Fruit fly (Drosophila melanogaster) whole organism, embryonic: ENCODE results near the gene kin17.
A peak's percentile ranks its signal among the peaks of the same experiment; 100 is the strongest.

Source experiments
- B-H1 ChIP-seq: fragments of 200-800 bp; sonication (Bioruptor generic); IDR thresholded peaks from 3 replicates; pipeline ENCODE4 v1.3.6; 2022; ENCODE audit warnings: missing biosample characterization, missing genetic modification characterization
- CG10979 ChIP-seq: fragments of 200-800 bp; sonication (Bioruptor generic); optimal IDR thresholded peaks from 2 replicates; lab custom pipeline; 2018; ENCODE audit warnings: missing biosample characterization, mild to moderate bottlenecking, missing genetic modification characterization, moderate library complexity
- CG11723 ChIP-seq: fragments of 200-800 bp; sonication (Bioruptor generic); optimal IDR thresholded peaks from 2 replicates; lab custom pipeline; 2017; ENCODE audit warnings: missing biosample characterization, mild to moderate bottlenecking, missing genetic modification characterization
- CG13894 ChIP-seq: fragments of 200-800 bp; sonication (Bioruptor generic); optimal IDR thresholded peaks from 3 replicates; lab custom pipeline; 2018; ENCODE audit warnings: missing biosample characterization, mild to moderate bottlenecking, missing genetic modification characterization, moderate library complexity
- CG14441 ChIP-seq: fragments of 200-800 bp; sonication (Bioruptor generic); IDR thresholded peaks from 2 replicates; pipeline ENCODE4 v1.3.6; 2022; ENCODE audit warnings: missing biosample characterization, missing genetic modification characterization
- CG1529 ChIP-seq: fragments of 200-800 bp; sonication (Bioruptor generic); optimal IDR thresholded peaks from 3 replicates; lab custom pipeline; 2018; ENCODE audit warnings: missing biosample characterization, missing genetic modification characterization
- CG18764 ChIP-seq: fragments of 200-800 bp; sonication (Bioruptor generic); optimal IDR thresholded peaks from 3 replicates; lab custom pipeline; 2016; ENCODE audit warnings: missing biosample characterization, missing genetic modification characterization
- CG2889 ChIP-seq: fragments of 200-800 bp; sonication (Bioruptor generic); IDR thresholded peaks from 3 replicates; pipeline ENCODE4 v1.3.6; 2022; ENCODE audit warnings: missing biosample characterization, missing genetic modification characterization
- CG3407 ChIP-seq: fragments of 200-800 bp; sonication (Bioruptor generic); optimal IDR thresholded peaks from 2 replicates; lab custom pipeline; 2018; ENCODE audit warnings: missing biosample characterization, mild to moderate bottlenecking, missing genetic modification characterization
- CG43689 ChIP-seq: fragments of 200-800 bp; sonication (Bioruptor generic); IDR thresholded peaks from 2 replicates; pipeline ENCODE4 v1.3.6; 2022; ENCODE audit warnings: missing biosample characterization, missing genetic modification characterization
- CG5180 ChIP-seq: fragments of 200-800 bp; sonication (Bioruptor generic); optimal IDR thresholded peaks from 3 replicates; lab custom pipeline; 2017; ENCODE audit warnings: missing biosample characterization, missing genetic modification characterization, mild to moderate bottlenecking, moderate library complexity, missing genetic modification reagents
- CG5245 ChIP-seq: fragments of 200-800 bp; sonication (Bioruptor generic); optimal IDR thresholded peaks from 3 replicates; lab custom pipeline; 2016; ENCODE audit warnings: missing biosample characterization, missing genetic modification characterization
- CG6683 ChIP-seq: fragments of 200-800 bp; sonication (Bioruptor generic); optimal IDR thresholded peaks from 2 replicates; lab custom pipeline; 2017; ENCODE audit warnings: missing biosample characterization, mild to moderate bottlenecking, missing genetic modification characterization, missing genetic modification reagents
- CG9437 ChIP-seq: fragments of 200-800 bp; sonication (Bioruptor generic); optimal IDR thresholded peaks from 2 replicates; lab custom pipeline; 2018; ENCODE audit warnings: missing biosample characterization, mild to moderate bottlenecking, missing genetic modification characterization
- CHES-1-like ChIP-seq: fragments of 200-800 bp; sonication (Bioruptor generic); optimal IDR thresholded peaks from 2 replicates; lab custom pipeline; 2016; ENCODE audit warnings: missing biosample characterization, missing genetic modification characterization
- Chrac-16 ChIP-seq: fragments of 200-800 bp; sonication (Bioruptor generic); optimal IDR thresholded peaks from 3 replicates; lab custom pipeline; 2016; ENCODE audit warnings: missing biosample characterization, missing genetic modification characterization
- Dad ChIP-seq: fragments of 200-800 bp; sonication (Bioruptor generic); optimal IDR thresholded peaks from 3 replicates; lab custom pipeline; 2016; ENCODE audit warnings: missing biosample characterization, missing genetic modification characterization
- Doc3 ChIP-seq: fragments of 200-800 bp; sonication (Bioruptor generic); IDR thresholded peaks from 3 replicates; pipeline ENCODE4 v1.3.6; 2022; ENCODE audit warnings: missing biosample characterization, missing genetic modification characterization; ENCODE audit not compliant: partially characterized antibody
- E2f2 ChIP-seq: fragments of 200-800 bp; sonication (Bioruptor generic); IDR thresholded peaks from 2 replicates; pipeline ENCODE4 v1.3.6; 2022; ENCODE audit warnings: missing biosample characterization, missing genetic modification characterization
- GATAe ChIP-seq: fragments of 200-800 bp; sonication (Bioruptor generic); conservative IDR thresholded peaks from 2 replicates; pipeline ENCODE4 v1.3.6; 2022; ENCODE audit warnings: missing biosample characterization, missing genetic modification characterization
- HHEX ChIP-seq: fragments of 200-800 bp; sonication (Bioruptor generic); optimal IDR thresholded peaks from 3 replicates; lab custom pipeline; 2017; ENCODE audit warnings: missing biosample characterization, mild to moderate bottlenecking, missing genetic modification characterization, missing genetic modification reagents
- Hey ChIP-seq: fragments of 200-800 bp; sonication (Bioruptor generic); optimal IDR thresholded peaks from 3 replicates; lab custom pipeline; 2018; ENCODE audit warnings: missing biosample characterization, mild to moderate bottlenecking, missing genetic modification characterization
- HmgZ ChIP-seq: fragments of 200-800 bp; sonication (Bioruptor generic); optimal IDR thresholded peaks from 2 replicates; lab custom pipeline; 2018; ENCODE audit warnings: missing biosample characterization, mild to moderate bottlenecking, missing genetic modification characterization
- Hr51 ChIP-seq, 2 experiments: fragments of 200-800 bp; sonication (Bioruptor generic); optimal IDR thresholded peaks; 2 replicates in 1 of 2; 3 replicates in 1 of 2; lab custom pipeline; 2016 to 2018; ENCODE audit warnings: missing biosample characterization in 2 of 2, missing genetic modification characterization in 2 of 2, mild to moderate bottlenecking in 1 of 2, moderate library complexity in 1 of 2
- Lhr ChIP-seq: fragments of 200-800 bp; sonication (Bioruptor generic); optimal IDR thresholded peaks from 3 replicates; lab custom pipeline; 2017; ENCODE audit warnings: mild to moderate bottlenecking, missing biosample characterization, missing genetic modification reagents, missing genetic modification characterization
- Med ChIP-seq: fragments of 200-800 bp; sonication (Bioruptor generic); peaks from one replicate; lab custom pipeline; 2016; ENCODE audit warnings: missing biosample characterization, missing genetic modification characterization, mild to moderate bottlenecking, inconsistent platforms, moderate library complexity
- Myb ChIP-seq: fragments of 200-800 bp; sonication (Bioruptor generic); optimal IDR thresholded peaks from 2 replicates; lab custom pipeline; 2016; ENCODE audit warnings: missing biosample characterization, missing genetic modification characterization
- NC2α ChIP-seq: fragments of 200-800 bp; sonication (Bioruptor generic); optimal IDR thresholded peaks from 2 replicates; lab custom pipeline; 2016; ENCODE audit warnings: missing biosample characterization, missing genetic modification characterization
- Ravus ChIP-seq: fragments of 200-800 bp; sonication (Bioruptor generic); IDR thresholded peaks from 2 replicates; pipeline ENCODE4 v1.3.6; 2022; ENCODE audit warnings: missing biosample characterization, missing genetic modification characterization
- Sin3A ChIP-seq: fragments of >200 bp; optimal IDR thresholded peaks from 2 replicates; lab custom pipeline; 2018
- Trl ChIP-seq, 3 experiments: fragments of >200 bp in 2 of 3; fragments of 200-800 bp in 1 of 3; sonication (Bioruptor generic) in 1 of 3; optimal IDR thresholded peaks; 2 replicates in 1 of 3; 3 replicates in 2 of 3; lab custom pipeline; 2016 to 2017; ENCODE audit warnings: missing biosample characterization in 1 of 3, missing genetic modification characterization in 1 of 3
- Usf ChIP-seq: fragments of 200-800 bp; sonication (Bioruptor generic); optimal IDR thresholded peaks from 2 replicates; lab custom pipeline; 2017; ENCODE audit warnings: missing genotype, missing biosample characterization, missing genetic modification characterization
- ac ChIP-seq: fragments of 200-800 bp; sonication (Bioruptor generic); optimal IDR thresholded peaks from 3 replicates; lab custom pipeline; 2017; ENCODE audit warnings: missing biosample characterization, mild to moderate bottlenecking, missing genetic modification characterization
- croc ChIP-seq: fragments of 200-800 bp; sonication (Bioruptor generic); conservative IDR thresholded peaks from 3 replicates; pipeline ENCODE4 v1.3.6; 2022; ENCODE audit warnings: missing biosample characterization, missing genetic modification characterization
- emc ChIP-seq: fragments of 200-800 bp; sonication (Bioruptor generic); optimal IDR thresholded peaks from 2 replicates; lab custom pipeline; 2016; ENCODE audit warnings: missing biosample characterization, missing genetic modification characterization
- gsb ChIP-seq: fragments of 200-800 bp; sonication (Bioruptor generic); IDR thresholded peaks from 2 replicates; pipeline ENCODE4 v1.3.6; 2022; ENCODE audit warnings: missing biosample characterization, missing genetic modification characterization
- gsb-n ChIP-seq: fragments of 200-800 bp; sonication (Bioruptor generic); optimal IDR thresholded peaks from 3 replicates; lab custom pipeline; 2018; ENCODE audit warnings: missing biosample characterization, mild to moderate bottlenecking, missing genetic modification characterization
- hb ChIP-seq: fragments of 200-800 bp; sonication (Bioruptor generic); IDR thresholded peaks from 3 replicates; pipeline ENCODE4 v1.3.6; 2022; ENCODE audit warnings: missing biosample characterization, missing genetic modification characterization; ENCODE audit not compliant: partially characterized antibody
- inv ChIP-seq: fragments of 200-800 bp; sonication (Bioruptor generic); IDR thresholded peaks from 2 replicates; pipeline ENCODE4 v1.3.6; 2022; ENCODE audit warnings: missing biosample characterization, missing genetic modification characterization; ENCODE audit not compliant: partially characterized antibody
- odd ChIP-seq: fragments of 200-800 bp; sonication (Bioruptor generic); optimal IDR thresholded peaks from 2 replicates; lab custom pipeline; 2017; ENCODE audit warnings: missing biosample characterization, mild to moderate bottlenecking, missing genetic modification characterization
- otp ChIP-seq: fragments of 200-800 bp; sonication (Bioruptor generic); IDR thresholded peaks from 3 replicates; pipeline ENCODE4, ENCODE4 v1.3.6; 2022; ENCODE audit warnings: missing biosample characterization, missing genetic modification characterization
- phol ChIP-seq: fragments of 200-800 bp; sonication (Bioruptor generic); optimal IDR thresholded peaks from 3 replicates; lab custom pipeline; 2018; ENCODE audit warnings: missing biosample characterization, mild to moderate bottlenecking, missing genetic modification characterization, moderate library complexity
- run ChIP-seq: fragments of 200-800 bp; sonication (Bioruptor generic); optimal IDR thresholded peaks from 3 replicates; lab custom pipeline; 2018; ENCODE audit warnings: missing biosample characterization, mild to moderate bottlenecking, missing genetic modification characterization
- sim ChIP-seq: fragments of 200-800 bp; sonication (Bioruptor generic); IDR thresholded peaks from 2 replicates; pipeline ENCODE4 v1.3.6; 2022; ENCODE audit warnings: missing biosample characterization, missing genetic modification characterization
- sisA ChIP-seq: fragments of 200-800 bp; sonication (Bioruptor generic); IDR thresholded peaks from 2 replicates; pipeline ENCODE4 v1.3.6; 2022; ENCODE audit warnings: missing biosample characterization, missing genetic modification characterization
- tio ChIP-seq: fragments of 200-800 bp; sonication (Bioruptor generic); optimal IDR thresholded peaks from 2 replicates; lab custom pipeline; 2017; ENCODE audit warnings: missing biosample characterization, missing genetic modification characterization, inconsistent platforms
- tna ChIP-seq: fragments of 200-800 bp; sonication (Bioruptor generic); IDR thresholded peaks from 2 replicates; pipeline ENCODE4 v1.3.6; 2022; ENCODE audit warnings: missing biosample characterization, missing genetic modification characterization; ENCODE audit not compliant: partially characterized antibody
- toy ChIP-seq: fragments of 200-800 bp; sonication (Bioruptor generic); IDR thresholded peaks from 2 replicates; pipeline ENCODE4 v1.3.6; 2022; ENCODE audit warnings: missing biosample characterization, missing genetic modification characterization

kin17 gene

dm6 chr3L:20347762-20348580, 8.6 kb upstream of the kin17 start, which contains the start of the genes Rbbp5 and eRF1 (continued):
- TF ChIP-seq Sin3A (no peak), sisA (GFP tag; lab: Robert Waterston, UW) (no peak; the same call in 1 of the 2 replicates), hb (GFP tag; lab: Robert Waterston, UW) (peak; percentile 85), CG5180 (GFP tag; lab: Kevin White, UChicago) (no peak), inv (GFP tag; lab: Robert Waterston, UW) (peak; percentile 92), Dad (GFP tag; lab: Kevin White, UChicago) (peak; percentile 54), CG13894 (peak; percentile 72), gsb-n (tag; lab: Kevin White, UChicago) (no peak), E2f2 (GFP tag; lab: Robert Waterston, UW) (peak; percentile 24; the same call in 1 of the 2 replicates), CG18764 (GFP tag; lab: Kevin White, UChicago) (peak; percentile 71), emc (peak; percentile 9), Hey (tag; lab: Kevin White, UChicago) (no peak), CG1529 (GFP tag; lab: Kevin White, UChicago) (peak; percentile 12), B-H1 (GFP tag; lab: Robert Waterston, UW) (peak; percentile 63; the same call in 2 of the 3 replicates), CG43689 (GFP tag; lab: Robert Waterston, UW) (peak; percentile 43; the same call in 1 of the 2 replicates), CG11723 (peak; percentile 30), CG6683 (GFP tag; lab: Kevin White, UChicago) (no peak), tio (GFP tag; lab: Kevin White, UChicago) (no peak), croc (GFP tag; lab: Robert Waterston, UW) (peak; percentile 27; the same call in 1 of the 3 replicates), otp (GFP tag; lab: Robert Waterston, UW) (peak; percentile 66; the same call in 2 of the 3 replicates), CG2889 (GFP tag; lab: Robert Waterston, UW) (no peak), ac (GFP tag; lab: Kevin White, UChicago) (no peak), Ravus (GFP tag; lab: Robert Waterston, UW) (peak; percentile 40), CG14441 (peak; percentile 75), Lhr (GFP tag; lab: Kevin White, UChicago) (peak; percentile 56), run (tag; lab: Kevin White, UChicago) (no peak), HHEX (GFP tag; lab: Kevin White, UChicago) (no peak), sim (GFP tag; lab: Robert Waterston, UW) (no peak), Med (peak; percentile 92), CG3407 (GFP tag; lab: Kevin White, UChicago) (no peak), odd (no peak), GATAe (GFP tag; lab: Robert Waterston, UW) (peak; percentile 50; the same call in 1 of the 2 replicates), HmgZ (tag; lab: Kevin White, UChicago) (peak; percentile 55), Doc3 (peak; percentile 74), Hr51 (GFP tag; optimal IDR thresholded peaks at IDR 0.05; lab: Kevin White, UChicago) (peak; percentile 39 to 68), tna (peak; percentile 75), phol (tag; lab: Kevin White, UChicago) (peak; percentile 84), NC2α (GFP tag; lab: Kevin White, UChicago) (no peak), gsb (GFP tag; lab: Robert Waterston, UW) (no peak; the same call in 1 of the 2 replicates), CG9437 (GFP tag; lab: Kevin White, UChicago) (peak; percentile 48), Myb (GFP tag; lab: Kevin White, UChicago) (peak; percentile 18), Usf (GFP tag; lab: Kevin White, UChicago) (no peak), CHES-1-like (GFP tag; lab: Kevin White, UChicago) (peak; percentile 16), Chrac-16 (peak; percentile 82), Trl (optimal IDR thresholded peaks at IDR 0.05; lab: Kevin White, UChicago) (no peak), Trl (GFP tag; optimal IDR thresholded peaks at IDR 0.05; lab: Kevin White, UChicago) (peak; percentile 57), CG10979 (tag; lab: Kevin White, UChicago) (peak; percentile 63), CG5245 (peak; percentile 52), toy (GFP tag; lab: Robert Waterston, UW) (no peak)
